2 worm cellular contexts compared by ENCODE assay signal in the genomic region with DNA sequence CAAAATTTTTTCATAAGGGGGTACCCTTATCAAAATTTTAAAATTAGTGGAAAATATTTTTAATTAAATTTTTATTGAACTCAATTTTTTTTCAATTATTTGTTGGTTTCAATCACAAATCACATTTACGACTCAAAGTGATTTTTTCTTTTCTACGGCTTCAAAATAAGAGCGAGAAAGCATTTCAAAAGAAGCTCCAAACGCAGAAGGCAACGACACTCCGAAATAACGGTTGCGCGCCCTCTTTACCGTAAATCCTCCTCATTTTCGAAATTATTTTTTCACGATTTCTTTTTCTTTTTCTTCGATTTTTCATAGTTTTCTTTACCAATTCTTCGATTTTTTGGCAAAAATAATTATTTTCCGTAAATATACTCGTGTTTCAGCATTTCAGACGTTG.
TF ChIP-seq lines count a peak whose summit lies in the region.

No protein-coding gene starts in this region.

TF ChIP-seq in whole organism, L4 larva, 104 proteins besides CTCF, POLR2A, EP300 and RAD21:
- peak; percentile 98 for TF ChIP-seq Y48G9A.11 (GFP tag; IDR thresholded peaks at IDR 0.05; lab: Robert Waterston, UW)

TF ChIP-seq in whole organism, young adult, 124 proteins besides CTCF, POLR2A, EP300 and RAD21:
- TF ChIP-seq attf-3 (GFP tag; conservative IDR thresholded peaks at IDR 0.05; lab: Robert Waterston, UW) = peak; percentile 86
